Fruit fly (Drosophila melanogaster): ENCODE measurements around the gene CG31278.

DNA sequence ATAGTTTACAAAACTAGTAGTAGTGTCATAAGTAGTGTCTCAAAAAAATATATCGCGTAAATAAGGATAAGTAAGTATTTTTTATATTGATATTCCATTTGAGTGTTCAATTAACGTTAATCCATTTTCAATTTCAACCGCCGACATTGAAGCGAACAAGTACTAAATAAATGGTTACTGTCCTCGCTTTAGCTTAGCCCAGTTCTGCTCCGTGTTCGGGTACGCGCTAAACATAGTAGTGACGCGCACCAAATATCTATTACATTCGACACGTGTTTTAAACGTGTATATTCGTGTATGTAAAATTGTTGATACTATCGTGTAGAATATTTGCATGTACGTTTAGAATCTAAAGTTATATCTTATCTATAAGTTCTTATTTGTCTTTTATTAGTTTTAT lies 33.0 kb downstream of the CG31278 start:
- no peak for TF ChIP-seq h (optimal IDR thresholded peaks at IDR 0.05)
- no peak for TF ChIP-seq Sin3A (optimal IDR thresholded peaks at IDR 0.05)

Data from Kc167 (cell line).